Worm (Caenorhabditis elegans): Measurements from ENCODE around the gene clp-6.

DNA sequence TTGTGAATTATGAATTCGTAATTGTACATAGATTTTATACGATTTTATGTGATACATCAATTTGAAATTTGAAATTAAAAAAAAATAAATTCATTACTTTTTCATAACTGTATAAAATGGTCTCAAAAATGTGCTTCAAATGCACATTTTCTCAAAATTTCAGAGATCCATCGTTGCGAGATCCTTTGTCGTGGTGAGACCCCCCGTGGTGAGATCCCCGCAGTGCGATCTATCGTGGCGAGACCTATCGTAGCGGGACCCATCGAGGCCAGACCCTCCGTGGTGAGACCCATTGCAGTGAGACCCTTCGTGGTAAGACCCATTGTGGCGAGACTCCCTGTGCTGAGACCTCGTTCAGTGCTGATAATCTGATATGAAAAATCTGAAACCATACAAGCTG is 24.6 kb upstream of the clp-6 start:
- TF ChIP-seq dao-5 (tag; optimal IDR thresholded peaks at IDR 0.05) (no peak), him-1 (tag; optimal IDR thresholded peaks at IDR 0.05) (no peak), W03F9.2 (tag; optimal IDR thresholded peaks at IDR 0.05) (no peak)

All from whole organism, L4/young adult.